Worm (Caenorhabditis elegans) whole organism, L4/young adult: ENCODE measurements around the gene C54D10.10.

Source experiments
- W03F9.2 ChIP-seq: fragments of 150-350 bp; optimal IDR thresholded peaks from 2 replicates; lab custom pipeline; 2014; ENCODE audit warnings: missing biosample characterization, missing genetic modification characterization
- dao-5 ChIP-seq: sonication (generic microtip); optimal IDR thresholded peaks from 2 replicates; lab custom pipeline; 2016; ENCODE audit warnings: missing genotype, missing genetic modification characterization, moderate library complexity, missing compliant biosample characterization
- him-1 ChIP-seq: sonication (generic microtip); optimal IDR thresholded peaks from 2 replicates; lab custom pipeline; 2016; ENCODE audit warnings: missing genotype, missing genetic modification reagents, missing genetic modification characterization, missing compliant biosample characterization

ce11 chrV:12443754-12444153 lies 6.0 kb downstream of the C54D10.10 start, which contains the start of gene pals-39:
- TF ChIP-seq him-1 (tag; lab: Kevin White, UChicago) = no peak
- no peak for TF ChIP-seq W03F9.2 (tag; lab: Kevin White, UChicago)
- no peak for TF ChIP-seq dao-5 (tag; lab: Kevin White, UChicago)
